Worm (Caenorhabditis elegans) whole organism, early embryonic: Measurements from ENCODE around the gene B0365.9.

Experiments used
- B0310.2 ChIP-seq: sonication (generic microtip); optimal IDR thresholded peaks from 2 replicates; lab custom pipeline; 2016; ENCODE audit warnings: mild to moderate bottlenecking, missing genetic modification characterization, missing compliant biosample characterization
- F13C5.2 ChIP-seq: sonication (generic microtip); optimal IDR thresholded peaks from 2 replicates; lab custom pipeline; 2017; ENCODE audit warnings: mild to moderate bottlenecking, missing genetic modification characterization, inconsistent platforms, missing compliant biosample characterization
- aly-1 ChIP-seq: sonication (generic microtip); optimal IDR thresholded peaks from 2 replicates; lab custom pipeline; 2016; ENCODE audit warnings: missing genetic modification characterization, missing compliant biosample characterization
- ama-1 ChIP-seq: fragments of 150-350 bp; optimal IDR thresholded peaks from 2 replicates; lab custom pipeline; 2014
- ceh-13 ChIP-seq: fragments of 200-800 bp; sonication (Bioruptor generic); optimal IDR thresholded peaks from 2 replicates; lab custom pipeline; 2018; ENCODE audit warnings: mild to moderate bottlenecking, missing genetic modification characterization, missing compliant biosample characterization
- ceh-36 ChIP-seq: sonication (generic microtip); optimal IDR thresholded peaks from 2 replicates; lab custom pipeline; 2016; ENCODE audit warnings: missing genetic modification characterization, inconsistent platforms, missing compliant biosample characterization
- ets-7 ChIP-seq: sonication (generic microtip); optimal IDR thresholded peaks from 2 replicates; lab custom pipeline; 2016; ENCODE audit warnings: missing genotype, missing genetic modification characterization, missing compliant biosample characterization
- flt-1 ChIP-seq: fragments of 200-800 bp; sonication (Bioruptor generic); IDR thresholded peaks from 2 replicates; pipeline ENCODE4 v1.3.6; 2022; ENCODE audit warnings: missing genetic modification characterization, missing compliant biosample characterization
- hmbx-1 ChIP-seq: sonication (generic microtip); optimal IDR thresholded peaks from 2 replicates; lab custom pipeline; 2016; ENCODE audit warnings: mild to moderate bottlenecking, missing genetic modification characterization, missing compliant biosample characterization
- hmg-4 ChIP-seq: fragments of 200-800 bp; sonication (Bioruptor generic); optimal IDR thresholded peaks from 2 replicates; lab custom pipeline; 2018; ENCODE audit warnings: mild to moderate bottlenecking, missing genetic modification characterization, missing compliant biosample characterization
- hnd-1 ChIP-seq: sonication (generic microtip); optimal IDR thresholded peaks from 2 replicates; lab custom pipeline; 2016; ENCODE audit warnings: missing genetic modification characterization, missing compliant biosample characterization
- pes-1 ChIP-seq: fragments of 200-800 bp; sonication (Bioruptor generic); IDR thresholded peaks from 2 replicates; pipeline ENCODE4 v1.3.6; 2022; ENCODE audit warnings: missing genetic modification reagents, missing genetic modification characterization, missing compliant biosample characterization
- scrt-1 ChIP-seq: fragments of 200-800 bp; sonication (Bioruptor generic); IDR thresholded peaks from 2 replicates; pipeline ENCODE4 v1.3.6; 2022; ENCODE audit warnings: missing genetic modification characterization, missing compliant biosample characterization
- sea-1 ChIP-seq: fragments of 200-800 bp; sonication (Bioruptor generic); conservative IDR thresholded peaks from 2 replicates; pipeline ENCODE4 v1.3.6; 2022; ENCODE audit warnings: missing genetic modification characterization, missing compliant biosample characterization
- tbx-11 ChIP-seq: fragments of 200-800 bp; sonication (Bioruptor generic); IDR thresholded peaks from 2 replicates; pipeline ENCODE4 v1.3.6; 2022; ENCODE audit warnings: missing genetic modification characterization, missing compliant biosample characterization
- tbx-37 ChIP-seq: fragments of 200-800 bp; sonication (Bioruptor generic); conservative IDR thresholded peaks from 2 replicates; pipeline ENCODE4 v1.3.6; 2022; ENCODE audit warnings: missing genetic modification reagents, missing genetic modification characterization, missing compliant biosample characterization
- tra-4 ChIP-seq: sonication (generic microtip); optimal IDR thresholded peaks from 2 replicates; lab custom pipeline; 2017; ENCODE audit warnings: missing genetic modification characterization, missing compliant biosample characterization

B0365.9 gene

DNA sequence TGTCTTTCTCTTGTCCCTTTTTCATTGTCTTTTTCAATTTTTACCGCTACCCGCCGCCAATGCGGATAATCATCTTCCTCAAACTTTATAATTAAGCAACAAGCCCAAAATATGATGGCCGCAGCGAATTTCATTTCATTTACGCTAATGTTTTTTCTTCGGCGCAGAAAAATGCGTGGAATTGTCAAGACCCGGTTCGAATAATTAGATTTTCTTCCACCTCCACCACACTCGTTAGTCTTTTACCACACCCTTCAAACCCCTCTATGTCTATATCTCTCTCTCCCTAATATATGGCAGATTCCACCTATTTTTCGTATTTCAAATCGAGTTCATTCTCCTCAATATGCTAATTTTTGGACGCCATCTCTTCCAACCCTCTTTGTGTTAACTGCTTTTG is 37.1 kb upstream of the B0365.9 start:
- TF ChIP-seq hmg-4 (GFP tag; lab: Kevin White, UChicago) (no peak), F13C5.2 (no peak)

DNA sequence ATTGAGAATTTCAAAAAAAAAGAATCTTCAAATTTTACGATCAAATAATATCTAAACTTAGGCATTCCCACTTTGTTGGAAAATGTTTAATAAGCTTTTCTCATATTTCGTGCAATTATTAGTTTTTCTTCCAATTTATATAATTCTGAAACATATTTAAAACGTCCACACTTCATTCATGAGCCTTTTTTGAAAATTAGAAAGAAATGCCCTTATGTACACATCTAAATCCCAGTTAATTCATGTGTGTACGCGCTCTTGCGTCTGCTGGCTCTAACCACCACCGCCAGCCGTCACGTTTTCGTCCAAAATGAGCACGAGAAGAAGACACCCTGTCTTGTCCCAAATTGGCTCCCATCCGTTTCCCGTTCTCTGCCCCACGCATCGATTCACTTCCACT is 33.2 kb upstream of the B0365.9 start:
- TF ChIP-seq B0310.2 (tag; lab: Kevin White, UChicago) (no peak), scrt-1 (0 out of 2 replicates have a peak, but pooled peaks have one; percentile 17), hnd-1 (tag; lab: Kevin White, UChicago) (no peak), hmg-4 (GFP tag; lab: Kevin White, UChicago) (no peak)

DNA sequence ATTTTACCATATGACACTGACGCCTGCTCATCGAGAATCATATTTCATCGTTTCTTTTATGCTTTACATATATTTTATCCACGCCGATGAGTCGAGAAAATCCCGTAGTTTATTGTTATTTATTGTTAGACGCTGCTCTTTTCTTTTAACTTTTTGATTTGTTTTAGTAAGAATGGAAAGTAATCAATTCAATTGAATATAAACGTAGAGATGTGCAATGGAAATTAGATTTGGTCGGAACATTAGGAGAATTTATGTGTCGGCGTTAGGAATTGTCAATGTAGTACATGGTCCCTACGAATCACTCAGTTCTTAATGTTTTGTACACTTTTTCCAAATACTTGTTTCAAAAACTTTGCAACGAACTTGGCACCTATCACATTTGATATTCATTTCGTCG is 31.9 kb upstream of the B0365.9 start:
- TF ChIP-seq scrt-1 = no peak
- TF ChIP-seq hmg-4 (GFP tag; lab: Kevin White, UChicago) = no peak
- no peak for TF ChIP-seq tra-4 (tag; lab: Kevin White, UChicago)
- no peak for TF ChIP-seq ceh-36

DNA sequence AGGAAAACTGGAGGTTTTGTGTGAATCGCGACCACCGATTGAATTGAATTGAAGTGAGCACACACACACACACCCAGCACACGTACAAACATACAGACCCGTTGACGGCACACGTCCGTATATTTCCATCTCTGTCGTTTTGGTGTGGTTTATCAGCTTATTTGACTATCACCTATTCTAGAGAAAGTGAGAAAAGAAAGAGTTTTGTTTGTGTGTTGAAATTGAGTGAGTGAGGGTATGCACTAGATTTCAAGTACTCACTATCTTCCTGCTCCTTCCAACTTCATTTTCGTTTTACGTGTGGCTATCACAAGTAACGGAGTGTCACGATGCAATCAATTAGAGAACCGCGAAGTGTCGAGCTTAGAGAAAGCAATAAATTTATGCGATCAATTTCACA is 30.5 kb upstream of the B0365.9 start:
- no peak for TF ChIP-seq F13C5.2
- TF ChIP-seq scrt-1 = no peak
- TF ChIP-seq flt-1 (GFP tag; lab: Robert Waterston, UW) = no peak
- no peak for TF ChIP-seq ets-7 (tag; lab: Kevin White, UChicago)
- no peak for TF ChIP-seq hnd-1 (tag; lab: Kevin White, UChicago)
- TF ChIP-seq tbx-11 = no peak
- TF ChIP-seq sea-1 = no peak
- TF ChIP-seq ama-1 = no peak
- TF ChIP-seq B0310.2 (tag; lab: Kevin White, UChicago) = no peak
- TF ChIP-seq tra-4 (tag; lab: Kevin White, UChicago) = no peak
- TF ChIP-seq pes-1 (GFP tag; lab: Robert Waterston, UW) = no peak
- no peak for TF ChIP-seq tbx-37 (GFP tag; lab: Robert Waterston, UW)
- no peak for TF ChIP-seq aly-1 (tag; lab: Kevin White, UChicago)
- TF ChIP-seq hmg-4 (GFP tag; lab: Kevin White, UChicago) = no peak
- no peak for TF ChIP-seq ceh-36
- TF ChIP-seq ceh-13 (GFP tag; lab: Kevin White, UChicago) = no peak
- no peak for TF ChIP-seq hmbx-1 (tag; lab: Kevin White, UChicago)

DNA sequence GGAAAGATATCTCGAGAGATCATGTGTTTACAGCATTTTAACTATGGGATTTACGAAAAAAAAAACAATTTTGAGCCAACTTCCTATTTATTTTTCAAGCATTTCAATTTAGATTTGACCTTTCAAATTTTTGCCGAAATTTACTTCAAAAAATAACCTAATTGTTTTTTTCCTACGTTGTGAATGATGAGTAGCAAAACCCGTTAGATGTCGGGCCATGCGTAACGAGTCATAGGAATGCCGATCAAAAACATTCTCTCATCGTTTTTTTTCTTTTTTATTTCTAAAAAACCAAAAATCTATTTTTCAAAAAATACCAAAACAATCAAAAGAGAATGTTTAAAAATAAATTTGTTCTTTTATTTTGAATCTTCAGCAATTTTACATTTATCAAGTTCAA is 29.5 kb upstream of the B0365.9 start:
- TF ChIP-seq tbx-37 (GFP tag; lab: Robert Waterston, UW) (no peak), hmg-4 (GFP tag; lab: Kevin White, UChicago) (no peak), scrt-1 (no peak), tra-4 (tag; lab: Kevin White, UChicago) (no peak), hmbx-1 (tag; lab: Kevin White, UChicago) (no peak), pes-1 (GFP tag; lab: Robert Waterston, UW) (no peak)

DNA sequence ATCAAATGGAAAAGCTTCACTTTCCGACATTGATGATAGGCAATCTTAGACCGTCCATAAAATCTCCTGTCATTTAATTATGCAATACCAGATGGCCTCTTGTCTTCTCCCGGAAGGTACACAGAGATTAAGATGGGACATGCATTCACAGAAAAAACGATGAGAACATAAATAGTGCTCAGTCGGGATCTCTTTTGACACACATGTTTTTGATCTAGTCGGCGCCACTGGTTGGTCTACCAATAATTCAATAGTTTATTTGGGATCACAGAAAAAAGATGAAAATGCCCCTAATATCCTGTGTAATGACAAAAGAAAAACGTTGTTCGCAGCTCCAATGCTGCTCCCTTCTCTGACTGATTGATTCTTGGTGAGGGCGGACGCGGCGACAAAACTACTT is 27.7 kb upstream of the B0365.9 start:
- TF ChIP-seq hmg-4 (GFP tag; lab: Kevin White, UChicago) (no peak), tbx-11 (no peak), B0310.2 (tag; lab: Kevin White, UChicago) (no peak), scrt-1 (no peak), hmbx-1 (tag; lab: Kevin White, UChicago) (no peak), ama-1 (no peak), aly-1 (tag; lab: Kevin White, UChicago) (no peak), ets-7 (tag; lab: Kevin White, UChicago) (no peak), tra-4 (tag; lab: Kevin White, UChicago) (no peak), tbx-37 (GFP tag; lab: Robert Waterston, UW) (no peak), ceh-36 (no peak), flt-1 (GFP tag; lab: Robert Waterston, UW) (no peak), sea-1 (no peak), F13C5.2 (no peak), pes-1 (GFP tag; lab: Robert Waterston, UW) (no peak), ceh-13 (GFP tag; lab: Kevin White, UChicago) (no peak), hnd-1 (tag; lab: Kevin White, UChicago) (no peak)

DNA sequence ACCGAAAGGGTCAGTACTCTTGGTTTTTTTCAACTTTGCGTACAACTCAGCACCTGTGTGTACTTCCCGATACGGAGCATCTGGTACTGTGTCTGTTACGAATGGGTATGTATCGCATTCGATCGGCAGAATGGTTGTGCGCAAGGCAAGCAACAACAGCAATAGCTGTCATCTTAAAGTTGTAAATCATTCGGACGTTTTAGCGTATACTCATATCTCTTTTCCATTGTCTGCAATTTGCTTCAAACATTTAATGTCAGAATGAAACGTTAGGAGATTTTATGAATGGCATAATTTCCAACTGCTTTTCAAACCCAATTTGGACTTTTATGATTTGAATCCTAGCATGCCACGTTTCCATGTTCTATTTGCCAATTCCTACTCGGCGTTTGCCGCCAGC is 23.7 kb upstream of the B0365.9 start:
- TF ChIP-seq scrt-1 (no peak), ets-7 (tag; lab: Kevin White, UChicago) (no peak), ama-1 (no peak), aly-1 (tag; lab: Kevin White, UChicago) (no peak), pes-1 (GFP tag; lab: Robert Waterston, UW) (no peak)

DNA sequence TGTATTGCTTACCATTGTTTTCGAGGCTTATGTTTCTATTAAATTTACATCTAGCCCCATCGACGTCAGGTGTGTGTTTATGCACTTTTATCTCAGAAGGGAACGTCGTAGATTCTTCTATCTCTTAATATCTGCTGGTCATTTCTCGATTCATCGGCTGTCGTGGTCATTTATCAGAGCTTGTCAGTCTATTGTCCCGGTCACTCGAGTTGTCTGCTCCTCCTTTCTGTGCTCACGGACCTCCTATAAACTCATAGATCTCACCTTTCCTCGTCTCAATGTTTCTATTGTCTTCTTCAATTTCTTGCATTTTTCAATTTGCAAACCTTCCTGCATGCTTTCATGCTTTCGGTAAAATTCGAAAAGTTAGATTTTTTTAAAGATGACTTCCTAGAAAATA is 20.9 kb upstream of the B0365.9 start:
- TF ChIP-seq ets-7 (tag; lab: Kevin White, UChicago) (no peak), tra-4 (tag; lab: Kevin White, UChicago) (no peak), scrt-1 (no peak), hmg-4 (GFP tag; lab: Kevin White, UChicago) (no peak), F13C5.2 (no peak), aly-1 (tag; lab: Kevin White, UChicago) (no peak), tbx-11 (no peak), tbx-37 (GFP tag; lab: Robert Waterston, UW) (no peak)

DNA sequence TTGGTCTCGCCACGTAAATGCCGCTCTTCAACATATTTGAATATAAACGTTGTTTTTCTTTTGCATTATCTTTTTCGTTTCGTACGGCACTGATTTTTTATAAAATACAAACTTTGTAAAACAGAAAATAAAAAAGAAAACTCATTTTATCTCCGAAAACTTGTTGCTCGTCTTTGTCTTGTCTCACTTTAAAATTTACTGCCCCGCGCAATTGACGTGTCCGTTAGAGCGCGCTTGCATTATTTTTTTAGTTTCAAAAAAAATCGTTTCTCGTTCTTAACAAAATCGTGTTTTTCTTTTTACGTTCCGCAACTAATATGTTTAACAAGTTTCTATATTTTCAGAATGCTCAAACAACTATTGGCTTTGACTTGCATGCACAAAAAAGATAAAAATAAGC is 19.2 kb upstream of the B0365.9 start, which contains the start of gene noca-1:
Gene noca-1, plus strand, starts transcription at position 345 of the 400 bp plus-strand sequence.
- no peak for TF ChIP-seq flt-1 (GFP tag; lab: Robert Waterston, UW)
- TF ChIP-seq ama-1 = no peak
- no peak for TF ChIP-seq hnd-1 (tag; lab: Kevin White, UChicago)
- TF ChIP-seq pes-1 (GFP tag; lab: Robert Waterston, UW) = no peak
- TF ChIP-seq scrt-1 = no peak
- no peak for TF ChIP-seq tbx-11
- TF ChIP-seq ceh-13 (GFP tag; lab: Kevin White, UChicago) = no peak
- no peak for TF ChIP-seq hmbx-1 (tag; lab: Kevin White, UChicago)
- no peak for TF ChIP-seq ets-7 (tag; lab: Kevin White, UChicago)
- TF ChIP-seq tra-4 (tag; lab: Kevin White, UChicago) = no peak
- no peak for TF ChIP-seq F13C5.2
- no peak for TF ChIP-seq ceh-36
- no peak for TF ChIP-seq aly-1 (tag; lab: Kevin White, UChicago)
- TF ChIP-seq tbx-37 (GFP tag; lab: Robert Waterston, UW) = no peak
- TF ChIP-seq B0310.2 (tag; lab: Kevin White, UChicago) = no peak
- TF ChIP-seq hmg-4 (GFP tag; lab: Kevin White, UChicago) = no peak
- TF ChIP-seq sea-1 = no peak
